Fruit fly (Drosophila melanogaster): ENCODE data around the gene ema.

ema gene

DNA sequence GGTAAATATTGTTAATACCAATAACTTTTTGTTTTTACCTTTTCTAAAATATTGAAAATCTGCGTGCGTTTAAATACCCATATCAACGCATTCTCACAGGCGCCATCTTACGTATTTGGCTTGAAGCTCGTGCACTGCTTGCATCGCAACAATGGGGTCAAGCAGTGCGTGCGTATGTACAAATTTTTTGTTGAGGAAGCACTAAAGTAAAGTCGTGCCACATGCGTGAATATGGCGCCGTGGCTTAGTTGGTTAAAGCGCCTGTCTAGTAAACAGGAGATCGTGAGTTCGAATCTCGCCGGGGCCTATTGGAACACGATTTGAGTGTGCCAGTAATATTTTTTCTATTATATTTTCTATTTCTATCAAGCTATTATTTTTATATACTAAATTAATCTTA, 9.8 kb downstream of the ema start:
- TF ChIP-seq toe (GFP tag; optimal IDR thresholded peaks at IDR 0.05) (peak; percentile 35), CG7045 (GFP tag; optimal IDR thresholded peaks at IDR 0.05) (no peak), tj (GFP tag; optimal IDR thresholded peaks at IDR 0.05) (no peak), Clk (GFP tag; optimal IDR thresholded peaks at IDR 0.05) (no peak), Hr96 (GFP tag; optimal IDR thresholded peaks at IDR 0.05) (no peak), CG12768 (GFP tag; optimal IDR thresholded peaks at IDR 0.05) (no peak), pad (GFP tag; optimal IDR thresholded peaks at IDR 0.05) (peak; percentile 3), bab1 (GFP tag; optimal IDR thresholded peaks at IDR 0.05) (peak; percentile 69), CG7101 (tag; optimal IDR thresholded peaks at IDR 0.05) (peak; percentile 8), CG33017 (tag; optimal IDR thresholded peaks at IDR 0.05) (no peak), ovo (GFP tag; optimal IDR thresholded peaks at IDR 0.05) (no peak), CG5204 (GFP tag; optimal IDR thresholded peaks at IDR 0.05) (no peak), Crg-1 (GFP tag; optimal IDR thresholded peaks at IDR 0.05) (peak; percentile 22), CG11617 (GFP tag; optimal IDR thresholded peaks at IDR 0.05) (no peak), CG1620 (GFP tag; optimal IDR thresholded peaks at IDR 0.05) (peak; percentile 43), cic (GFP tag; optimal IDR thresholded peaks at IDR 0.05) (peak; percentile 9), Mnt (GFP tag; optimal IDR thresholded peaks at IDR 0.05) (peak; percentile 13), kay (GFP tag; ENCODE audit: borderline replicate concordance) (no peak), CG14711 (tag; optimal IDR thresholded peaks at IDR 0.05) (no peak), cnc (optimal IDR thresholded peaks at IDR 0.05) (no peak)

DNA sequence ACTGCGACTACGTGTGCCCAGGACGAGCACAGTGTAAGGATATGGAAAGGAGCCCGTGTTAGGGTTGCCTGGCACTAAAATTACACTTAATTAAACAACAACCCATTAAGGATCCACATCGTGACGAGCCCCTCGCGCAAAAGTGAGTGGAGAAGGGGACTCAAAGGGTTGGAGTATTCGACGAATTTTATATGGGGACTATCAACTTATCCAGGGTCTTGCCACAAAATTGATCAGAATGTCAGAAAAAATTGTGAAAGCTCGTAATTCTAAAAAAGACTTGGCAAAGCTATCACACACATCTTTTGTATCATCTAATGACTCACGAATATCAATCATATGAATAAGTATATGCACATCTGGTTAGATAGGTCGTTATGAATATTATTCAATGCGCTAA, 11.1 kb downstream of the ema start, which contains the start of gene CG31279:
Gene CG31279 (plus strand): TSS at position 301 of the 400 bp plus-strand sequence.
- TF ChIP-seq CG7101 (tag; optimal IDR thresholded peaks at IDR 0.05) (no peak), ovo (GFP tag; optimal IDR thresholded peaks at IDR 0.05) (no peak), CG12768 (GFP tag; optimal IDR thresholded peaks at IDR 0.05) (no peak), tj (GFP tag; optimal IDR thresholded peaks at IDR 0.05) (no peak), CG1620 (GFP tag; optimal IDR thresholded peaks at IDR 0.05) (no peak), CG33017 (tag; optimal IDR thresholded peaks at IDR 0.05) (no peak), Hr96 (GFP tag; optimal IDR thresholded peaks at IDR 0.05) (no peak), toe (GFP tag; optimal IDR thresholded peaks at IDR 0.05) (no peak), CG11617 (GFP tag; optimal IDR thresholded peaks at IDR 0.05) (no peak), CG5204 (GFP tag; optimal IDR thresholded peaks at IDR 0.05) (no peak), pad (GFP tag; optimal IDR thresholded peaks at IDR 0.05) (no peak), cnc (optimal IDR thresholded peaks at IDR 0.05) (no peak), cic (GFP tag; optimal IDR thresholded peaks at IDR 0.05) (no peak), bab1 (GFP tag; optimal IDR thresholded peaks at IDR 0.05) (no peak)

DNA sequence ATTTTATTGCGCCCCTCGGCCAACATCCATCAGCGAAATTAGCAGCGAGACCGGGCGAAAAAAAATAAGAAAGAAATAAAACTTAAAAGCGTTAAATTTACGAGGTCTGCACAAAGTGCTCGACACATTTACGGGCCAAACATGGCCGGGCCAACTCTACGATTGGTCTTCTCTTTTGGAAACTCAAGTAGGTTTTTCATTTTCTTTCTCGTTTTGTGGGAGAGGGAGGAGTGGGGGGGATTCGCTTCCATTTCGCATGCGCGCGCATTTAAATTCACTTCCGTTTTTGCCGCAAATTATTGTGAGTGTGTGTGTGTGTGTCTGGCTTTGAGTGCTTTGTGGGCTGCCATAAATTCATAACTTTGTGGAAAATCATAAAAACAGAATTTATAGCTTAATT, 13.9 kb downstream of the ema start:
- TF ChIP-seq kay (GFP tag; ENCODE audit: borderline replicate concordance) (no peak), CG7045 (GFP tag; optimal IDR thresholded peaks at IDR 0.05) (no peak), CG11617 (GFP tag; optimal IDR thresholded peaks at IDR 0.05) (no peak), Clk (GFP tag; optimal IDR thresholded peaks at IDR 0.05) (no peak), CG1620 (GFP tag; optimal IDR thresholded peaks at IDR 0.05) (no peak), Mnt (GFP tag; optimal IDR thresholded peaks at IDR 0.05) (no peak), CG14711 (tag; optimal IDR thresholded peaks at IDR 0.05) (no peak), cic (GFP tag; optimal IDR thresholded peaks at IDR 0.05) (no peak), tj (GFP tag; optimal IDR thresholded peaks at IDR 0.05) (no peak), ovo (GFP tag; optimal IDR thresholded peaks at IDR 0.05) (no peak), bab1 (GFP tag; optimal IDR thresholded peaks at IDR 0.05) (no peak), toe (GFP tag; optimal IDR thresholded peaks at IDR 0.05) (no peak), cnc (optimal IDR thresholded peaks at IDR 0.05) (no peak), CG33017 (tag; optimal IDR thresholded peaks at IDR 0.05) (no peak), CG5204 (GFP tag; optimal IDR thresholded peaks at IDR 0.05) (no peak), CG12768 (GFP tag; optimal IDR thresholded peaks at IDR 0.05) (no peak), CG7101 (tag; optimal IDR thresholded peaks at IDR 0.05) (no peak), pad (GFP tag; optimal IDR thresholded peaks at IDR 0.05) (no peak)

DNA sequence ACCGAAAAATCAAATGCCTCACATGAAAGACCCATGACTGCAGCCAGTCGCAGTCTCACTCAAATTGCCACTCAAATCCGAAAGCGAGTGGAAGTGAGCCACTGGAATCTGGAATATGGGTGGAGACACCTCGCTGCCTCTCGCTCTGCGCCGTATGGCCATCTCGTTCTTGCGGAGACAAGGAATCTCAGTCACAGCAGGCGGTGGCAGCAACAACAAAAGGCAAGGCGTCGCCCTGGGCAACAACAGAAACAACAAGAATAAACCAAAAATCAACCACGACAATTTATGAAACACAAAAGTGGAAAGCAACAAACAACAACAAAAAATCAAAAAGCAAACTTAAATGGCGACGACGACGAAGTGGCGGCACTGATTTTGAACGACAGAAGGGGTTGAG, 18.1 kb downstream of the ema start:
- TF ChIP-seq toe (GFP tag; optimal IDR thresholded peaks at IDR 0.05) (no peak), Hr96 (GFP tag; optimal IDR thresholded peaks at IDR 0.05) (no peak), tj (GFP tag; optimal IDR thresholded peaks at IDR 0.05) (no peak), Crg-1 (GFP tag; optimal IDR thresholded peaks at IDR 0.05) (no peak), CG14711 (tag; optimal IDR thresholded peaks at IDR 0.05) (no peak), pad (GFP tag; optimal IDR thresholded peaks at IDR 0.05) (no peak)

DNA sequence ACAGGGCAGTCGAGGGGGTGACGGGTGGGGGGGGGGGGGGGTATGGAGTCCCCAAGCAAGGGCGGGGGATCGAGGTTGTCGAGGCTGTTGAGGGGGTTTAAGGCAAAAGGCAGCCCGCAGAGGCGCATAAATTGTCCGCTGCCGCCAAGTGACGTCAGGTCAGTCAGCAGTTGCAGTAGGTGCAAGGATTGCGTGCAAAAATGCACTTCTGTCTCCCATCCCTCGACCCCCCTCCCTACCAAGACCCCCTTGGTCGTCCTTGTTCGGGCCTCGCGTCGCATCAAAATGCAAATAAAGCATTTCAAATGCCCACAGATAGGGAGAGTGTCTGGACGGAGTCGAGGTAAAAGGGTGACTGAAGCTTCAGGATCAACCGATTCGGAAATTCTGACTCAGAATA, 25.0 kb downstream of the ema start:
- TF ChIP-seq CG12768 (GFP tag; optimal IDR thresholded peaks at IDR 0.05) (no peak), cnc (optimal IDR thresholded peaks at IDR 0.05) (no peak), Mnt (GFP tag; optimal IDR thresholded peaks at IDR 0.05) (no peak), CG7101 (tag; optimal IDR thresholded peaks at IDR 0.05) (no peak), cic (GFP tag; optimal IDR thresholded peaks at IDR 0.05) (no peak), tj (GFP tag; optimal IDR thresholded peaks at IDR 0.05) (no peak), Crg-1 (GFP tag; optimal IDR thresholded peaks at IDR 0.05) (no peak), CG1620 (GFP tag; optimal IDR thresholded peaks at IDR 0.05) (no peak), CG7045 (GFP tag; optimal IDR thresholded peaks at IDR 0.05) (no peak), toe (GFP tag; optimal IDR thresholded peaks at IDR 0.05) (no peak), CG33017 (tag; optimal IDR thresholded peaks at IDR 0.05) (no peak), CG14711 (tag; optimal IDR thresholded peaks at IDR 0.05) (no peak), kay (GFP tag; ENCODE audit: borderline replicate concordance) (no peak), ovo (GFP tag; optimal IDR thresholded peaks at IDR 0.05) (no peak)

DNA sequence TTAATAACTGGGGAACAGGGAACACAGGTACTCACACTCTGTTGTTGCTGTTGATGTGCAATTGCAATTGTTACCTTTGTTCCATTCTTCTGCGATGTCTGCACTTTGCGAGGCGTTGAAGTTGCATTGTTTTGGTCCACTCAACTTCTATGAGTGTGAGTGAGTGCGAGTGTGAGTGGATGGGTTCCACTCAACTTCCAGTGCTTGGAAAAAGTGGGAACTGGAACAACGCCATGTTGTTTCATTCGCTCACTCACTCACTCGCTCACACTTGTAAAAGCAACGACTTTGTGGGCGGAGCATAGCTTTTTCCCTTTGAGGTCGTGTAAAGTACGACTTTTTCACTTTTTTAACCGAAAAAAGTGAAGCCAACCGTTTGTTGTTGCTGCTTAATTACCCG, 27.7 kb downstream of the ema start:
- TF ChIP-seq cnc (optimal IDR thresholded peaks at IDR 0.05) (no peak), Mnt (GFP tag; optimal IDR thresholded peaks at IDR 0.05) (no peak), pad (GFP tag; optimal IDR thresholded peaks at IDR 0.05) (no peak), Clk (GFP tag; optimal IDR thresholded peaks at IDR 0.05) (no peak), CG1620 (GFP tag; optimal IDR thresholded peaks at IDR 0.05) (no peak), CG14711 (tag; optimal IDR thresholded peaks at IDR 0.05) (no peak), CG12768 (GFP tag; optimal IDR thresholded peaks at IDR 0.05) (no peak), ovo (GFP tag; optimal IDR thresholded peaks at IDR 0.05) (no peak), toe (GFP tag; optimal IDR thresholded peaks at IDR 0.05) (no peak), CG7101 (tag; optimal IDR thresholded peaks at IDR 0.05) (no peak), CG5204 (GFP tag; optimal IDR thresholded peaks at IDR 0.05) (no peak), CG33017 (tag; optimal IDR thresholded peaks at IDR 0.05) (no peak), CG7045 (GFP tag; optimal IDR thresholded peaks at IDR 0.05) (no peak), tj (GFP tag; optimal IDR thresholded peaks at IDR 0.05) (no peak), Hr96 (GFP tag; optimal IDR thresholded peaks at IDR 0.05) (no peak)

Measured in whole organism, adult.